Worm (Caenorhabditis elegans) whole organism, L4/young adult: Measurements from ENCODE around the gene srd-11.

Source experiments
- W03F9.2 ChIP-seq: fragments of 150-350 bp; optimal IDR thresholded peaks from 2 replicates; lab custom pipeline; 2014; ENCODE audit warnings: missing biosample characterization, missing genetic modification characterization
- dao-5 ChIP-seq: sonication (generic microtip); optimal IDR thresholded peaks from 2 replicates; lab custom pipeline; 2016; ENCODE audit warnings: missing genotype, missing genetic modification characterization, moderate library complexity, missing compliant biosample characterization
- him-1 ChIP-seq: sonication (generic microtip); optimal IDR thresholded peaks from 2 replicates; lab custom pipeline; 2016; ENCODE audit warnings: missing genotype, missing genetic modification reagents, missing genetic modification characterization, missing compliant biosample characterization

Gene srd-11

DNA sequence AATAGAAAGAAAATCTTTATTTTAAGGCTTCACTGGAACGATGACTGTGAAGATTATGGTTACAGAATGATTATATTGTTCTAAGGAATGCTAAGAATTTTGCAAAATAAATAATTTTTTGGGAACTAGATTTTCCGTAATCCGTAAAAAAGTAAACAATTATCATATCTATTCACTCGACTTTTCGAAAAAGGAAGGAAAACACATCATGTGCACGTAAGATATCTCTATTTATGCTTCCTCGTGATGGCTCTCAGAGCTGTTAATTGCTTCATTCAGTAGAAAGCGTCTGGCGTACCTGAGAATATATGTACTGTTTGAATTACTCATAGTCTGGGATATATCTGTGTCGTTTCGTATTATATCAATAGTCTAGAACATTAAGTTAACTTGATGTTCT is at the start of gene srd-11:
Gene srd-11 (minus strand): TSS at position 101 of the 400 bp plus-strand sequence.
- no peak for TF ChIP-seq W03F9.2
- TF ChIP-seq dao-5 (tag; lab: Kevin White, UChicago), result no peak
- no peak for TF ChIP-seq him-1 (tag; lab: Kevin White, UChicago)

DNA sequence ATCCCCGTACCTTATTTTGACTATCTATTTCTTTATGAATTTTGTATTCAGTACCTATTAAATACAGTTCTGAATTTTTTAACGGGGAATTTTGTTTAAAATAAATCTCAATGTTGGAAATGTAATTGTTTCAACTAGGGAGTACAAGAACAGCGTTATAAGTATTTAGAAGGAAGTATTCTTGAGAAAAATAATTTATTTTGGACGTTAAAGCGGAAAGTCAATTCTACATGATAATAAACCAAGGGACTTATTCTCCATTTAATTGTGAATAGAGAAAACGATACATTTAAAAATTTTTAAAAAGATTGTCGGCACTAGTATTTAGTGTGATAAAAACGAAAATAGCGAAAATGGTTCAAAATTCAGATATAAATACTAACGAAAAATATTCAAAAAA is 49.5 kb upstream of the srd-11 start:
- no peak for TF ChIP-seq dao-5 (tag; lab: Kevin White, UChicago)

DNA sequence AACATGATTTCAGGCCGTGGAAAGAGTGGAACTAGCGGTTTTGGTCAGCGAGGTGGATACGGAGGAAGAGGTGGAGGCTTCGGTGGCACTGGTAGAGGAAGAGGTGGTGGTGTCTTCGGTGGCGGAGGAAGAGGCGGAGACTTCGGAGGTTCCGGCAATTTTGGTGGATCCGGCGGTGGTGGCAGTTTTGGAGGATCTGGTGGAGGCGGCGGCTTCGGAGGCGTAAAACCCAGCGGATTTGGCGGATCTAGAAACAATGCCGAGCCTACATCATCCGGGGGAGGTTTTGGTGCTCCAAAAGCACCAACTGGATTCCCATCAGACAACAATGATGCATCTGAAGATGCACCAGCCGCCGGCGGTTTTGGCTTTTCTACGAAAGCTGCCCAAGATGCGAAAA is 48.7 kb upstream of the srd-11 start:
- TF ChIP-seq dao-5 (tag; lab: Kevin White, UChicago) (no peak), him-1 (tag; lab: Kevin White, UChicago) (no peak), W03F9.2 (no peak)

DNA sequence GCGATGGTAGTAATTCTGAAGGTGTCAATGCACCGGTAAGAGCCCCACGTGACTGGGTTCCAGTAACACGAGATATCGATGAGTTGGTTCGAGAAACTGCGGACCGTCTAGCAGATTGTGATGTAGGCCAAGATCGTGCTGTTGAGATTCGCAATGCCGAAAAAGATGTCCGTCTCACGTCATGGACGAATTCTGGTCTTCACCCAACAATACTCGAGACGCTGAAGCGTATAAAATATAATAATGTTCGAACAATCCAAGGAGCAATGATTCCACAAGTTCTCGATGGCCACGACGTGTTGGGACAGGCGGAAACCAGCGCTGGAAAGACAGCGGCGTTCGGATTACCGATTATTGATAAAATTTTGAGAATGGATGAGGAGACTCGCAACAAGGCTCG is 46.8 kb upstream of the srd-11 start:
- TF ChIP-seq him-1 (tag; lab: Kevin White, UChicago) (no peak), W03F9.2 (no peak), dao-5 (tag; lab: Kevin White, UChicago) (no peak)

ce11 chrV:13665089-13665488 is 45.4 kb upstream of the srd-11 start, which contains the start of gene rde-12:
rde-12 (plus strand) TSS chrV:13665389.
- TF ChIP-seq dao-5 (tag; lab: Kevin White, UChicago), result no peak
- TF ChIP-seq W03F9.2, result no peak
- no peak for TF ChIP-seq him-1 (tag; lab: Kevin White, UChicago)

DNA sequence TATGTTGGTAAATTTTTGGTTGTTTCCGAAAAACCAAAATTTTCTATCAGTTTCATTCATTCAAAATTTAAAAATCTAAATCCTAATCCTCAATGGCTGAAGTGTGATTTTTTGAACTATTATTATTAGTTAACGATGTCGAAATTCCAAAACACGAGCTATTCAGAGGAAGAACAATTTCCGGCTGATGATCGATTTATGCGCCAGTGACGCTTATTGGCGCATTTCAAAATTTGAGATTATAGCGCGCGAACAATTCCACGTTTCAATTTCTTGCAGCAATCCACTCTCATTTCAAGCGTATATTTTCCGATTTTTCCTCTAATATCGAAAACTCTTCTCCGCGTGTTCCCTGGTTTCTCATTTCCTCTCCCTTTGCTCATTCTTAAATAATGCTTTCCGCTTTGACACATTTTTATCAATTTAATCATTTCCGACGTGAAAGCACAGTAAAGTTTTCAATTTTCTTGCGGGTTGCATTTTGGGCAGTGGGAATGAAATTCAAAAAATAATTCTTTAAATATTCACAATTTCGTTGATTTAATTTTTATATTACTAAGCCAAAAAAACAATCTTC is 44.8 kb upstream of the srd-11 start:
- TF ChIP-seq dao-5 (tag; lab: Kevin White, UChicago) (no peak), W03F9.2 (no peak), him-1 (tag; lab: Kevin White, UChicago) (no peak)

- TF ChIP-seq dao-5 (tag; lab: Kevin White, UChicago) (no peak), him-1 (tag; lab: Kevin White, UChicago) (no peak), W03F9.2 (no peak)
Measured at ce11 chrV:13660660-13661325, 41.1 kb upstream of the srd-11 start, which contains the start of gene letm-1. letm-1 (plus strand) TSS chrV:13661257.

DNA sequence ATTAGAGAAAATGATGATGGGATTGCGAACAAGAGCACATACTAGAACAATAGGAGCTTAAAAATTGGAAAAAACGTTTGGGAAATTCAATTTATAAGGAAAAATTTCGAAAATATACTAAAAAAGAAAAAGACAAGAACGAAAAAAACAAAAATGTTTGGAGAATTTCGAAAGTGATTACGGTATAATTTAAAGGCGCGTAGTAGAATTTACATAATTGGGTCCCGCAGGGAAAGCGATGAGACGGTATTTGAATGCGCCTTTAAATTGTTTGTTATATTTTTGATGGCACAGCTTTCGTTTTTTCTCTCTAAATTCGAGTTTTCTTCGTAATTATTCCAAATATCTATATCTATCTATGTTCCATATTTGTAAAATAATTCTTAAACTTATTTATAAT is 40.5 kb upstream of the srd-11 start:
- no peak for TF ChIP-seq him-1 (tag; lab: Kevin White, UChicago)
- TF ChIP-seq W03F9.2, result peak; percentile 68
- no peak for TF ChIP-seq dao-5 (tag; lab: Kevin White, UChicago)

- TF ChIP-seq W03F9.2 (no peak), dao-5 (tag; lab: Kevin White, UChicago) (no peak), him-1 (tag; lab: Kevin White, UChicago) (no peak)
Measured at ce11 chrV:13659219-13659618, 39.6 kb upstream of the srd-11 start.

DNA sequence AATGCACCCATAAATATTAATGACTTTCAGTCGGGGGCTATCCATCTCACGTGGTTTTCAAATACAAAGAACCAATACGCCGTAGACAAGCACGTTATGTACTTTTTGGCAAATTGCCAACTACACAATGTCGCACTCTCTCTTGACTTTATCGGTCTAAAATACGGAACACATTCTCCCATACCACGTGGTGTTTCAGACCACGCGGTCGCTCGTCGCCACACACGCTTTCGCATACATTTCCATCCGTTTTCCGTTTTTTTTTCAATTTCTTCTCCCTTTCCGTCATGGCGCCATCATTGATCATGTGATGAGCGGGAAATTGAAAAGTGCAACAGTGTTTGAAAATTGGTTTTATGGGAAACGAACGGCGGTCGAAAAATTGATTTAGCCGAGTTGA is 38.9 kb upstream of the srd-11 start:
- TF ChIP-seq W03F9.2, result peak; percentile 28
- TF ChIP-seq dao-5 (tag; lab: Kevin White, UChicago), result no peak
- TF ChIP-seq him-1 (tag; lab: Kevin White, UChicago), result no peak

DNA sequence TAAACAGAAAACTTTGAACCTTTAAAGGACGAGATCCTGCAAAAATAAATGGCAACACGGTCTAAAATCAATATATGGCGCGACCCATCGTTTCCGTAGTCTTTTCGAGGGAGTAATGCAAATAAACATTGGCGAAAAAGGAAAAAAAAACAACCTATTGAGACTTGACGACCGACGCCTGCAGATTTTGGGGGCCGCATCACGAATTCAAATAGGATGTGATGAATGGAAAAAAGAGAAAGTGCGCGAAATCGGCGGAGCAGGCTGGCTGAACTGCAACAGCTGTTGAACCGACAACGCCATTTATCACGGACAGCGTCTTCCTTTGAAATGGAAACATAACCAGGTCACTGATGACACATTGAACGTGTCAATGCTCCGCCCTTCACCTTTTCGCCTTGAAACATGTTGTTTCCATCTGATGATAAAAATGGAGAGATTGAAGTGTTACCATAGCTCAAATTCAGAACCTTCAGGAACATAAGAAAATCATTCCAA is 38.2 kb upstream of the srd-11 start:
- no peak for TF ChIP-seq dao-5 (tag; lab: Kevin White, UChicago)
- TF ChIP-seq W03F9.2, result no peak
- TF ChIP-seq him-1 (tag; lab: Kevin White, UChicago), result no peak

ce11 chrV:13657291-13657690 is 37.6 kb upstream of the srd-11 start:
- TF ChIP-seq W03F9.2 (peak; percentile 29), him-1 (tag; lab: Kevin White, UChicago) (no peak), dao-5 (tag; lab: Kevin White, UChicago) (no peak)

DNA sequence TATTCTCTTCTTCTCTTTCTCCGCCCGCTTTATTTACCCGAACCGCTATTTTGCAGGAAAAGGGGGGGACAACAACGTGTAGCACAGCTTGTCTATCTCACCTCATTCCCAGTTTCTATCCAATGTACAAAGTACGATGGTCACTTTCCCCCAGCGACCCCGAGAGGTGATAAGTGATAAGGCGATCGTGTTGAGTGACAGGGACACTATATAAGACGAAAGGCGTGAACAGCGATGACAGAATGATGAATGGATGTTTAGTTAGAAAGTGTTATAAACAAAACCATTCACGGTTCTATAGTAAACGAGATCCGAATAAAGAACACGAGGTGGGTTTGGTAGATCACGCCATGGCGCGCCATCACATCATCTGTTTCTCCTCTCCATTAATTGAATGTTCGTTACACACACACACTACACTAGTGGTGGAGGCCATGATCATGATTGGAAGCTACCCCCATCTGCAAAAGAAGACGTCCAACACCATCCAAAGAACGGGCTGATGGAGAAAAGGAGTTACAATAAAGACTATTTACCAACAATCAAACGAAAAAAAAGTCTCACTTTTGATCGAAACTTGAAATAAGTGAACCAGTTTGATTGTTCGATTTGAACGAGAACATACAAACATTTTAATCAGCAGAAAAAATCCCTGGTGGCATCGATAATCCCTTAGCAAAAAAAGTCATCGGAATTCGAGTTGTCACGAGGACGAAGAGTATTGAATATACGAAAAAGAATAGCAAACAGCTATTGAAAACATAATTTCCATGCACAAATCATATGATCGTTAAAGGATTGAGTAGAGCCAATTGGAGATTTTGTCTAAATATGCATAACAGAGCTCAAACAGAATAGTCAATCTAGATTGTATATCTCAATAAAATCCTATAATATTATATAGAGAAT is 36.9 kb upstream of the srd-11 start:
- TF ChIP-seq W03F9.2, result no peak
- TF ChIP-seq dao-5 (tag; lab: Kevin White, UChicago), result no peak
- no peak for TF ChIP-seq him-1 (tag; lab: Kevin White, UChicago)
